Fruit fly (Drosophila melanogaster) whole organism, pupa: ENCODE measurements around the gene CG15283.

Experiments used
- CG12605 ChIP-seq: fragments of 200-800 bp; sonication (Bioruptor generic); IDR thresholded peaks from 2 replicates; pipeline ENCODE4 v1.3.6; 2022; ENCODE audit warnings: missing biosample characterization, missing genetic modification characterization
- CG32121 ChIP-seq: fragments of 200-800 bp; sonication (Bioruptor generic); IDR thresholded peaks from 2 replicates; pipeline ENCODE4 v1.3.6; 2022; ENCODE audit warnings: missing biosample characterization, missing genetic modification characterization
- CG34367 ChIP-seq: fragments of 200-800 bp; sonication (Bioruptor generic); optimal IDR thresholded peaks from 2 replicates; lab custom pipeline; 2018; ENCODE audit warnings: missing biosample characterization, mild to moderate bottlenecking, missing genetic modification characterization
- CG4496 ChIP-seq: fragments of 200-800 bp; sonication (Bioruptor generic); IDR thresholded peaks from 3 replicates; pipeline ENCODE4 v1.3.6; 2022; ENCODE audit warnings: missing biosample characterization, missing genetic modification characterization
- CG8159 ChIP-seq: fragments of 200-800 bp; sonication (Bioruptor generic); optimal IDR thresholded peaks from 3 replicates; lab custom pipeline; 2018; ENCODE audit warnings: missing biosample characterization, mild to moderate bottlenecking, missing genetic modification characterization, moderate library complexity
- CG8301 ChIP-seq: fragments of 200-800 bp; sonication (Bioruptor generic); optimal IDR thresholded peaks from 2 replicates; lab custom pipeline; 2018; ENCODE audit warnings: missing biosample characterization, mild to moderate bottlenecking, missing genetic modification characterization
- D1 ChIP-seq: fragments of 200-800 bp; sonication (Bioruptor generic); optimal IDR thresholded peaks from 2 replicates; lab custom pipeline; 2018; ENCODE audit warnings: missing biosample characterization, mild to moderate bottlenecking, missing genetic modification characterization, moderate library complexity
- EcR ChIP-seq: fragments of 200-800 bp; sonication (Bioruptor generic); optimal IDR thresholded peaks from 3 replicates; lab custom pipeline; 2019; ENCODE audit warnings: missing biosample characterization, missing genetic modification characterization, mild to moderate bottlenecking, moderate library complexity, missing genetic modification reagents
- Pif1A ChIP-seq: fragments of 200-800 bp; sonication (Bioruptor generic); optimal IDR thresholded peaks from 3 replicates; lab custom pipeline; 2016; ENCODE audit warnings: missing biosample characterization, missing genetic modification characterization
- Pif1B ChIP-seq: fragments of 200-800 bp; sonication (Bioruptor generic); optimal IDR thresholded peaks from 3 replicates; lab custom pipeline; 2016; ENCODE audit warnings: missing biosample characterization, missing genetic modification characterization
- Snoo ChIP-seq: fragments of 200-800 bp; sonication (Bioruptor generic); optimal IDR thresholded peaks from 3 replicates; lab custom pipeline; 2017; ENCODE audit warnings: missing biosample characterization, mild to moderate bottlenecking, missing genetic modification characterization, inconsistent platforms
- fd96Ca ChIP-seq: fragments of 200-800 bp; sonication (Bioruptor generic); IDR thresholded peaks from 3 replicates; pipeline ENCODE4 v1.3.6; 2022; ENCODE audit warnings: missing biosample characterization, missing genetic modification characterization
- gl ChIP-seq: fragments of 200-800 bp; sonication (Bioruptor generic); optimal IDR thresholded peaks from 2 replicates; lab custom pipeline; 2018; ENCODE audit warnings: missing biosample characterization, mild to moderate bottlenecking, missing genetic modification characterization
- rn ChIP-seq: fragments of 200-800 bp; sonication (Bioruptor generic); IDR thresholded peaks from 2 replicates; pipeline ENCODE4 v1.3.6; 2022; ENCODE audit warnings: missing biosample characterization, missing genetic modification characterization

DNA sequence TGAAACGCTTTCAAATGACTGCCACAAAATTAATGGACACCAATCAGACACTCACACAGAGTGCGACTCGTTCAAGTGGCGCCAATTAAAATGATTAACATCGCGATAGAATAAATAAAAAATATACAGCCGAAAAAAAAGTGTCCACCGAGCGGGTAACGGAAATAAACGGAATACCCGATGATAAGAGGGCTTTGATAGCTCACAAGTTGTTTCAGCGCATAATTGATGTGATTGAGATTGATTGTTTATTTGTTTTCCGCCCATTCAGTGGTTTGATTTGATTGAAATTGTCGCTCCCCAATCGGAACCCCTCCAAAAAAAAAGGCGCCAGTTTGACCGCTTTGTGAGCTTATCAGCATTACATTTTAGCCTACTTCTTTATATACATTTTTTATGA lies 47.2 kb downstream of the CG15283 start:
- no peak for TF ChIP-seq gl (tag; lab: Kevin White, UChicago)
- TF ChIP-seq CG32121 (GFP tag; lab: Robert Waterston, UW) = no peak
- no peak for TF ChIP-seq CG8301 (tag; lab: Kevin White, UChicago)
- TF ChIP-seq fd96Ca (GFP tag; lab: Robert Waterston, UW) = no peak
- TF ChIP-seq EcR = no peak
- TF ChIP-seq Snoo = no peak
- no peak for TF ChIP-seq D1 (tag; lab: Kevin White, UChicago)
- no peak for TF ChIP-seq Pif1B (GFP tag; lab: Kevin White, UChicago)
- no peak for TF ChIP-seq CG4496
- TF ChIP-seq CG34367 (tag; lab: Kevin White, UChicago) = no peak
- no peak for TF ChIP-seq CG8159 (tag; lab: Kevin White, UChicago)
- no peak for TF ChIP-seq Pif1A (GFP tag; lab: Kevin White, UChicago)
- TF ChIP-seq CG12605 = no peak
- no peak for TF ChIP-seq rn (GFP tag; lab: Robert Waterston, UW)
